Fruit fly (Drosophila melanogaster): ENCODE data around the gene SP1029.

The SP1029 gene

dm6 chr3R:29204612-29205480 is 45.4 kb downstream of the SP1029 start (continued):
- no peak for TF ChIP-seq CG2129 (GFP tag; IDR thresholded peaks at IDR 0.05; ENCODE audit: partially characterized antibody)
- TF ChIP-seq CG3281 (GFP tag; optimal IDR thresholded peaks at IDR 0.05): peak; percentile 31
- peak; percentile 42 for TF ChIP-seq dm (GFP tag; optimal IDR thresholded peaks at IDR 0.05)
- no peak for TF ChIP-seq YL-1 (GFP tag; optimal IDR thresholded peaks at IDR 0.05)
- peak; percentile 69 for TF ChIP-seq Camta (GFP tag; optimal IDR thresholded peaks at IDR 0.05)
- peak; percentile 81 for TF ChIP-seq peb (GFP tag; IDR thresholded peaks at IDR 0.05)
- no peak for TF ChIP-seq usp (GFP tag; optimal IDR thresholded peaks at IDR 0.05)
- peak; percentile 33 for TF ChIP-seq Dad (GFP tag; optimal IDR thresholded peaks at IDR 0.05)
- peak; percentile 33 for TF ChIP-seq CG7786 (GFP tag; optimal IDR thresholded peaks at IDR 0.05)
- no peak for TF ChIP-seq NK7.1 (GFP tag; optimal IDR thresholded peaks at IDR 0.05)
- peak; percentile 73 for TF ChIP-seq CG5245 (GFP tag; optimal IDR thresholded peaks at IDR 0.05)
- TF ChIP-seq hkb (optimal IDR thresholded peaks at IDR 0.05): no peak
- peak; percentile 78 for TF ChIP-seq hkb (GFP tag; IDR thresholded peaks at IDR 0.05)
- no peak for TF ChIP-seq Dref (GFP tag; IDR thresholded peaks at IDR 0.05)
- TF ChIP-seq CG8359 (GFP tag; optimal IDR thresholded peaks at IDR 0.05; ENCODE audit: borderline replicate concordance): peak; percentile 45
- no peak for TF ChIP-seq gfzf (GFP tag; optimal IDR thresholded peaks at IDR 0.05)
- TF ChIP-seq Tbp (GFP tag; optimal IDR thresholded peaks at IDR 0.05): no peak
- peak; percentile 83 for TF ChIP-seq CG4820 (GFP tag; optimal IDR thresholded peaks at IDR 0.05)
- peak; percentile 87 for TF ChIP-seq CG6689 (GFP tag; IDR thresholded peaks at IDR 0.05)
- peak; percentile 46 for TF ChIP-seq TFAM (GFP tag; optimal IDR thresholded peaks at IDR 0.05)
- no peak for TF ChIP-seq p53 (GFP tag; optimal IDR thresholded peaks at IDR 0.05)
- TF ChIP-seq cwo (GFP tag; optimal IDR thresholded peaks at IDR 0.05): peak; percentile 21
- peak; percentile 68 for TF ChIP-seq ap (GFP tag; IDR thresholded peaks at IDR 0.05)
- TF ChIP-seq ranshi (GFP tag; IDR thresholded peaks at IDR 0.05): peak; percentile 72; the same call in 1 of the 2 replicates
- peak; percentile 46; the same call in 1 of the 2 replicates for TF ChIP-seq CG32532 (GFP tag; IDR thresholded peaks at IDR 0.05)
- peak; percentile 68 for TF ChIP-seq CG10267 (tag; optimal IDR thresholded peaks at IDR 0.05)
- peak; percentile 76 for TF ChIP-seq CG12071 (GFP tag; optimal IDR thresholded peaks at IDR 0.05)
- TF ChIP-seq fd64A (GFP tag; optimal IDR thresholded peaks at IDR 0.05): peak; percentile 79
- peak; percentile 71 for TF ChIP-seq CG32772 (GFP tag; IDR thresholded peaks at IDR 0.05)
- TF ChIP-seq scrt (GFP tag; optimal IDR thresholded peaks at IDR 0.05): peak; percentile 35
- TF ChIP-seq sens (GFP tag): peak; percentile 97
- peak; percentile 51; the same call in 1 of the 2 replicates for TF ChIP-seq Doc2 (GFP tag; IDR thresholded peaks at IDR 0.05)
- peak; percentile 9; the same call in 1 of the 2 replicates for TF ChIP-seq CG9215 (GFP tag; IDR thresholded peaks at IDR 0.05)
- TF ChIP-seq CG17802 (tag; optimal IDR thresholded peaks at IDR 0.05): peak; percentile 47
- TF ChIP-seq kay (GFP tag; optimal IDR thresholded peaks at IDR 0.05): peak; percentile 52
- peak; percentile 75; the same call in 1 of the 2 replicates for TF ChIP-seq chm (GFP tag; IDR thresholded peaks at IDR 0.05)
- TF ChIP-seq Hand (GFP tag; optimal IDR thresholded peaks at IDR 0.05): no peak
- TF ChIP-seq Asciz (GFP tag; optimal IDR thresholded peaks at IDR 0.05): peak; percentile 72
- TF ChIP-seq Hmx (GFP tag; optimal IDR thresholded peaks at IDR 0.05): no peak
- TF ChIP-seq Ssrp (tag; optimal IDR thresholded peaks at IDR 0.05): peak; percentile 84
- peak; percentile 70 for TF ChIP-seq H15 (GFP tag; IDR thresholded peaks at IDR 0.05)
- TF ChIP-seq CG4404 (GFP tag; IDR thresholded peaks at IDR 0.05): peak; percentile 35; the same call in 1 of the 2 replicates
- TF ChIP-seq CG14710 (tag; optimal IDR thresholded peaks at IDR 0.05): peak; percentile 80
- TF ChIP-seq CG1647 (GFP tag; optimal IDR thresholded peaks at IDR 0.05): peak; percentile 53
- no peak for TF ChIP-seq bbx (GFP tag; IDR thresholded peaks at IDR 0.05; ENCODE audit: partially characterized antibody)
- peak; percentile 80 for TF ChIP-seq pum (GFP tag; optimal IDR thresholded peaks at IDR 0.05)
- no peak for TF ChIP-seq CG7271 (tag; optimal IDR thresholded peaks at IDR 0.05)
- TF ChIP-seq gcm2 (GFP tag; optimal IDR thresholded peaks at IDR 0.05): peak; percentile 33
- TF ChIP-seq dimm (GFP tag; IDR thresholded peaks at IDR 0.05): peak; percentile 60; the same call in 1 of the 2 replicates
